Fruit fly (Drosophila melanogaster): ENCODE data around the gene SdhD.

- TF ChIP-seq sim (GFP tag; IDR thresholded peaks at IDR 0.05) (no peak), CG16813 (GFP tag; IDR thresholded peaks at IDR 0.05; ENCODE audit: partially characterized antibody) (no peak), Atf-2 (GFP tag; optimal IDR thresholded peaks at IDR 0.05) (no peak), abd-A (tag; optimal IDR thresholded peaks at IDR 0.05) (no peak), CG9817 (tag; optimal IDR thresholded peaks at IDR 0.05) (no peak), mam (GFP tag; optimal IDR thresholded peaks at IDR 0.05) (no peak), Lpt (GFP tag; optimal IDR thresholded peaks at IDR 0.05) (no peak)
Measured at dm6 chr3R:23773610-23774364, 13.4 kb upstream of the SdhD start, which contains the start of gene CG10208.

All from whole organism, embryonic.